Fruit fly (Drosophila melanogaster) whole organism, prepupa: ENCODE results near the gene dpp.

Source experiments
- Blimp-1 ChIP-seq: fragments of 200-800 bp; sonication (Bioruptor generic); optimal IDR thresholded peaks from 3 replicates; lab custom pipeline; 2017; ENCODE audit warnings: missing biosample characterization, missing genetic modification characterization, mild to moderate bottlenecking, moderate library complexity, missing genetic modification reagents
- CG10631 ChIP-seq: fragments of 200-800 bp; sonication (Bioruptor generic); optimal IDR thresholded peaks from 2 replicates; lab custom pipeline; 2016; ENCODE audit warnings: missing biosample characterization, missing genetic modification characterization
- CG11762 ChIP-seq: fragments of 200-800 bp; sonication (Bioruptor generic); optimal IDR thresholded peaks from 3 replicates; lab custom pipeline; 2016; ENCODE audit warnings: missing biosample characterization, missing genetic modification characterization; ENCODE audit not compliant: insufficient read depth
- CG11902 ChIP-seq: fragments of 200-800 bp; sonication (Bioruptor generic); optimal IDR thresholded peaks from 3 replicates; lab custom pipeline; 2016; ENCODE audit warnings: missing biosample characterization, missing genetic modification characterization
- CG1621 ChIP-seq: fragments of 200-800 bp; sonication (Bioruptor generic); optimal IDR thresholded peaks from 3 replicates; lab custom pipeline; 2018; ENCODE audit warnings: missing biosample characterization, mild to moderate bottlenecking, missing genetic modification characterization
- CG16779 ChIP-seq: fragments of 200-800 bp; sonication (Bioruptor generic); optimal IDR thresholded peaks from 3 replicates; lab custom pipeline; 2017; ENCODE audit warnings: missing biosample characterization, mild to moderate bottlenecking, missing genetic modification characterization
- CG3032 ChIP-seq: fragments of 200-800 bp; optimal IDR thresholded peaks from 2 replicates; lab custom pipeline; 2019; ENCODE audit warnings: missing biosample characterization, mild to moderate bottlenecking, missing genetic modification characterization, moderate library complexity
- CG31627 ChIP-seq: fragments of 200-800 bp; sonication (Bioruptor generic); optimal IDR thresholded peaks from 3 replicates; lab custom pipeline; 2016; ENCODE audit warnings: missing biosample characterization, missing genetic modification characterization
- CG32006 ChIP-seq: fragments of 200-800 bp; sonication (Bioruptor generic); optimal IDR thresholded peaks from 3 replicates; lab custom pipeline; 2017; ENCODE audit warnings: missing biosample characterization, mild to moderate bottlenecking, missing genetic modification characterization
- CG34406 ChIP-seq: fragments of 200-800 bp; sonication (Bioruptor generic); optimal IDR thresholded peaks from 3 replicates; lab custom pipeline; 2016; ENCODE audit warnings: missing biosample characterization, missing genetic modification characterization
- CG3919 ChIP-seq: fragments of 200-800 bp; sonication (Bioruptor generic); optimal IDR thresholded peaks from 3 replicates; lab custom pipeline; 2016; ENCODE audit warnings: missing biosample characterization, missing genetic modification characterization
- CG4318 ChIP-seq: fragments of 200-800 bp; sonication (Bioruptor generic); optimal IDR thresholded peaks from 3 replicates; lab custom pipeline; 2017; ENCODE audit warnings: missing biosample characterization, mild to moderate bottlenecking, missing genetic modification characterization
- CG6163 ChIP-seq: fragments of 200-800 bp; sonication (Bioruptor generic); IDR thresholded peaks from 3 replicates; pipeline ENCODE4 v1.3.6; 2022; ENCODE audit warnings: missing biosample characterization, missing genetic modification characterization
- CG6276 ChIP-seq: fragments of 200-800 bp; sonication (Bioruptor generic); optimal IDR thresholded peaks from 2 replicates; lab custom pipeline; 2017; ENCODE audit warnings: missing biosample characterization, mild to moderate bottlenecking, missing genetic modification characterization
- CG6808 ChIP-seq: fragments of 200-800 bp; sonication (Bioruptor generic); optimal IDR thresholded peaks from 3 replicates; lab custom pipeline; 2017; ENCODE audit warnings: missing biosample characterization, missing genetic modification characterization, mild to moderate bottlenecking, moderate library complexity, missing genetic modification reagents
- CG6854 ChIP-seq: fragments of 200-800 bp; sonication (Bioruptor generic); optimal IDR thresholded peaks from 2 replicates; lab custom pipeline; 2017; ENCODE audit warnings: missing biosample characterization, mild to moderate bottlenecking, missing genetic modification characterization
- CG8119 ChIP-seq: fragments of 200-800 bp; sonication (Bioruptor generic); IDR thresholded peaks from 3 replicates; pipeline ENCODE4 v1.3.6; 2022; ENCODE audit warnings: missing biosample characterization, missing genetic modification characterization
- CG8319 ChIP-seq: fragments of 200-800 bp; sonication (Bioruptor generic); optimal IDR thresholded peaks from 3 replicates; lab custom pipeline; 2016; ENCODE audit warnings: missing biosample characterization, missing genetic modification characterization
- Eip78C ChIP-seq: fragments of 200-800 bp; sonication (Bioruptor generic); peaks from one replicate; lab custom pipeline; 2016; ENCODE audit warnings: missing biosample characterization, missing genetic modification characterization
- Ets21C ChIP-seq: fragments of 200-800 bp; sonication (Bioruptor generic); optimal IDR thresholded peaks from 3 replicates; lab custom pipeline; 2016; ENCODE audit warnings: missing biosample characterization, missing genetic modification characterization
- Ets96B ChIP-seq: fragments of 200-800 bp; optimal IDR thresholded peaks from 2 replicates; lab custom pipeline; 2019; ENCODE audit warnings: missing biosample characterization, mild to moderate bottlenecking, missing genetic modification characterization, moderate library complexity
- Gug ChIP-seq: fragments of 200-800 bp; sonication (Bioruptor generic); IDR thresholded peaks from 2 replicates; pipeline ENCODE4 v1.3.6; 2022; ENCODE audit warnings: missing biosample characterization, missing genetic modification characterization
- Hr38 ChIP-seq: sonication (Bioruptor generic); optimal IDR thresholded peaks from 2 replicates; lab custom pipeline; 2016; ENCODE audit warnings: missing biosample characterization, missing genetic modification characterization
- Hr39 ChIP-seq: fragments of 200-800 bp; sonication (Bioruptor generic); optimal IDR thresholded peaks from 2 replicates; lab custom pipeline; 2016; ENCODE audit warnings: missing biosample characterization, missing genetic modification characterization
- OdsH ChIP-seq: fragments of 200-800 bp; sonication (Bioruptor generic); optimal IDR thresholded peaks from 3 replicates; lab custom pipeline; 2016; ENCODE audit warnings: missing biosample characterization, missing genetic modification characterization
- Smox ChIP-seq: fragments of 200-800 bp; sonication (Bioruptor generic); optimal IDR thresholded peaks from 3 replicates; lab custom pipeline; 2016; ENCODE audit warnings: missing biosample characterization, missing genetic modification characterization
- Sox102F ChIP-seq: fragments of 200-800 bp; sonication (Bioruptor generic); optimal IDR thresholded peaks from 2 replicates; lab custom pipeline; 2016; ENCODE audit warnings: missing biosample characterization, mild to moderate bottlenecking, missing genetic modification characterization
- Sox14 ChIP-seq: fragments of 200-800 bp; sonication (Bioruptor generic); optimal IDR thresholded peaks from 3 replicates; lab custom pipeline; 2016; ENCODE audit warnings: missing biosample characterization, missing genetic modification characterization
- Sox15 ChIP-seq: fragments of 200-800 bp; sonication (Bioruptor generic); optimal IDR thresholded peaks from 3 replicates; lab custom pipeline; 2016; ENCODE audit warnings: missing biosample characterization, missing genetic modification characterization
- achi ChIP-seq: fragments of 200-800 bp; sonication (Bioruptor generic); optimal IDR thresholded peaks from 3 replicates; lab custom pipeline; 2016; ENCODE audit warnings: missing biosample characterization, missing genetic modification characterization
- acj6 ChIP-seq: fragments of 200-800 bp; sonication (Bioruptor generic); optimal IDR thresholded peaks from 3 replicates; lab custom pipeline; 2016; ENCODE audit warnings: missing biosample characterization, missing genetic modification characterization
- cyc ChIP-seq: fragments of 200-800 bp; sonication (Bioruptor generic); optimal IDR thresholded peaks from 3 replicates; lab custom pipeline; 2016; ENCODE audit warnings: missing biosample characterization, missing genetic modification characterization
- dsx ChIP-seq: fragments of 200-800 bp; optimal IDR thresholded peaks from 3 replicates; lab custom pipeline; 2019; ENCODE audit warnings: missing biosample characterization, mild to moderate bottlenecking, missing genetic modification characterization, moderate library complexity; ENCODE audit not compliant: poor library complexity, severe bottlenecking
- esn ChIP-seq: fragments of 200-800 bp; sonication (Bioruptor generic); optimal IDR thresholded peaks from 2 replicates; lab custom pipeline; 2016; ENCODE audit warnings: missing biosample characterization, mild to moderate bottlenecking, missing genetic modification characterization, moderate library complexity
- fd59A ChIP-seq: fragments of 200-800 bp; sonication (Bioruptor generic); optimal IDR thresholded peaks from 2 replicates; lab custom pipeline; 2017; ENCODE audit warnings: missing biosample characterization, mild to moderate bottlenecking, missing genetic modification characterization, missing genetic modification reagents
- fd85E ChIP-seq: fragments of 200-800 bp; sonication (Bioruptor generic); optimal IDR thresholded peaks from 3 replicates; lab custom pipeline; 2016; ENCODE audit warnings: missing biosample characterization, missing genetic modification characterization
- fkh ChIP-seq: fragments of 200-800 bp; sonication (Bioruptor generic); optimal IDR thresholded peaks from 3 replicates; lab custom pipeline; 2017; ENCODE audit warnings: missing biosample characterization, mild to moderate bottlenecking, missing genetic modification characterization, moderate library complexity
- net ChIP-seq: fragments of 200-800 bp; sonication (Bioruptor generic); optimal IDR thresholded peaks from 3 replicates; lab custom pipeline; 2016; ENCODE audit warnings: missing biosample characterization, missing genetic modification characterization
- spab ChIP-seq: fragments of 200-800 bp; sonication (Bioruptor generic); optimal IDR thresholded peaks from 2 replicates; lab custom pipeline; 2017; ENCODE audit warnings: missing biosample characterization, mild to moderate bottlenecking, missing genetic modification characterization, missing genetic modification reagents
- ss ChIP-seq, 2 experiments: fragments of 200-800 bp; sonication (Bioruptor generic); optimal IDR thresholded peaks; 2 replicates in 1 of 2; 3 replicates in 1 of 2; lab custom pipeline; 2017 to 2018; ENCODE audit warnings: mild to moderate bottlenecking in 2 of 2, missing biosample characterization in 2 of 2, missing genetic modification characterization in 2 of 2, moderate library complexity in 1 of 2

The dpp gene

dm6 chr2L:2436258-2436657, 8.1 kb downstream of the dpp start (continued):
- TF ChIP-seq Sox102F (no peak), CG11902 (GFP tag; lab: Kevin White, UChicago) (no peak), CG16779 (tag; lab: Kevin White, UChicago) (no peak), CG6854 (GFP tag; lab: Kevin White, UChicago) (no peak), CG8319 (peak; percentile 17), Eip78C (GFP tag; lab: Kevin White, UChicago) (peak; percentile 84), esn (no peak), CG6163 (GFP tag; lab: Robert Waterston, UW) (0 out of 3 replicates have a peak, but pooled peaks have one; percentile 25), CG8119 (GFP tag; lab: Robert Waterston, UW) (no peak), fd85E (GFP tag; lab: Kevin White, UChicago) (no peak), Sox14 (GFP tag; lab: Kevin White, UChicago) (peak; percentile 21), CG31627 (GFP tag; lab: Kevin White, UChicago) (peak; percentile 9), ss (GFP tag; optimal IDR thresholded peaks at IDR 0.05; lab: Kevin White, UChicago) (peak; percentile 17 to 37), CG1621 (tag; lab: Kevin White, UChicago) (no peak), CG6276 (GFP tag; lab: Kevin White, UChicago) (no peak), Sox15 (GFP tag; lab: Kevin White, UChicago) (no peak), fkh (no peak), CG4318 (GFP tag; lab: Kevin White, UChicago) (no peak), CG11762 (no peak), Blimp-1 (GFP tag; lab: Kevin White, UChicago) (no peak), Ets96B (peak; percentile 48), OdsH (GFP tag; lab: Kevin White, UChicago) (peak; percentile 20), acj6 (GFP tag; lab: Kevin White, UChicago) (peak; percentile 33), CG34406 (peak; percentile 14), Ets21C (GFP tag; lab: Kevin White, UChicago) (no peak), net (no peak), Smox (GFP tag; lab: Kevin White, UChicago) (no peak), cyc (GFP tag; lab: Kevin White, UChicago) (no peak), fd59A (GFP tag; lab: Kevin White, UChicago) (peak; percentile 35), Hr39 (GFP tag; lab: Kevin White, UChicago) (no peak), Hr38 (no peak), Gug (GFP tag; lab: Robert Waterston, UW) (no peak)

dm6 chr2L:2438640-2439276, 10.6 kb downstream of the dpp start:
- TF ChIP-seq CG6276 (GFP tag; lab: Kevin White, UChicago) (no peak), CG16779 (tag; lab: Kevin White, UChicago) (no peak), CG10631 (GFP tag; lab: Kevin White, UChicago) (peak; percentile 15), CG34406 (no peak), Sox14 (GFP tag; lab: Kevin White, UChicago) (peak; percentile 8), CG3919 (GFP tag; lab: Kevin White, UChicago) (peak; percentile 18), CG3032 (tag; lab: Kevin White, UChicago) (peak; percentile 4), CG11902 (GFP tag; lab: Kevin White, UChicago) (no peak), CG6808 (GFP tag; lab: Kevin White, UChicago) (peak; percentile 26), fkh (peak; percentile 51), spab (GFP tag; lab: Kevin White, UChicago) (no peak), Sox15 (GFP tag; lab: Kevin White, UChicago) (no peak), Eip78C (GFP tag; lab: Kevin White, UChicago) (peak; percentile 48), dsx (GFP tag; lab: Kevin White, UChicago) (peak; percentile 17), achi (GFP tag; lab: Kevin White, UChicago) (peak; percentile 2), CG32006 (GFP tag; lab: Kevin White, UChicago) (peak; percentile 32)
